Worm (Caenorhabditis elegans) whole organism, L4/young adult: ENCODE results near the gene ist-1.

ENCODE experiments used
- W03F9.2 ChIP-seq: fragments of 150-350 bp; optimal IDR thresholded peaks from 2 replicates; lab custom pipeline; 2014; ENCODE audit warnings: missing biosample characterization, missing genetic modification characterization
- dao-5 ChIP-seq: sonication (generic microtip); optimal IDR thresholded peaks from 2 replicates; lab custom pipeline; 2016; ENCODE audit warnings: missing genotype, missing genetic modification characterization, moderate library complexity, missing compliant biosample characterization
- him-1 ChIP-seq: sonication (generic microtip); optimal IDR thresholded peaks from 2 replicates; lab custom pipeline; 2016; ENCODE audit warnings: missing genotype, missing genetic modification reagents, missing genetic modification characterization, missing compliant biosample characterization

The ist-1 gene

DNA sequence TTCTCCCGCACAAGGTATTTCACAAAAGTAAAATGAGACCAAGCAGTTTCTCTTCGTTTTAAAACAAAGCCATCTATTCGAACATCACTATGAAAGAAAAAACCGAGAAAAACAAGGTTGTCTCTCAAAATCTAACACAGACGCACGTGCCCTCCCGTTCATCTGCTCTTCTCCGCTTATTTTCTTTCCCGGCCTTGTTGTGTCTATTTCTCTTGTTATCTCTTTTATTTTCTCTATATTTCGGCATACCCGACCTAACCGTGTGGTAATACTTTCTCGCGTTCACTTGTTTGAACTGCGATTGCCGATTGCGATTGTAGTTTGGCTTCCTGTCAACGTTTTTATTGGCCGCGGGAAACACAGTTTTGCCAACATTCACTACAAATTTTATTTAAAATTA is 3.0 kb downstream of the ist-1 start:
- TF ChIP-seq dao-5 (tag; lab: Kevin White, UChicago) (no peak), W03F9.2 (no peak), him-1 (tag; lab: Kevin White, UChicago) (no peak)

ce11 chrX:7131206-7131605 is 4.8 kb downstream of the ist-1 start:
- no peak for TF ChIP-seq W03F9.2
- TF ChIP-seq him-1 (tag; lab: Kevin White, UChicago), result no peak

DNA sequence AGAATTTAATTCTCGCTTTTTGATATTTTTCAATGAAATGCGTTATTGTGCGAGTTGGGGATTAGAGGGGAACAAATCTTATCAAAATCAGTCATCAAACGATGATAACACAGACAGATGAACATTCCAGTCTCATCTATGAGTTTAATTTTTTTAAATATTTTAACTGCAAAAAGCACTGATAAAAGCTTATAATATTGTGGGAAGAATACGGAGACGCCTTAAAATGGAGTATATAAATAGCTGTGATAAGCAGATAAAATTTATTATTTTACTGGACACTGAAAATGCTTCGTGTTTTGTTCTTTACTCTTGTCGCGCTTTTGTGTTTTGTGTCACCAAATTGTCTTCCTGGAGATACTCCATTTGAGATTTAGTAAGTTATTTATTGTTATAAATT is 13.2 kb downstream of the ist-1 start, which contains the start of gene clec-86:
clec-86 (plus strand) TSS at position 262 of the 400 bp plus-strand sequence.
- TF ChIP-seq him-1 (tag; lab: Kevin White, UChicago) (no peak), W03F9.2 (no peak), dao-5 (tag; lab: Kevin White, UChicago) (no peak)

- no peak for TF ChIP-seq dao-5 (tag; lab: Kevin White, UChicago)
- no peak for TF ChIP-seq W03F9.2
- TF ChIP-seq him-1 (tag; lab: Kevin White, UChicago), result no peak
These were observed 14.3 kb downstream of the ist-1 start for ce11 chrX:7140682-7141254.

ce11 chrX:7143515-7143914 is 17.1 kb downstream of the ist-1 start, which contains the start of gene alh-10:
TSS of gene alh-10 (minus strand) at chrX:7143641.
- TF ChIP-seq him-1 (tag; lab: Kevin White, UChicago) (no peak), dao-5 (tag; lab: Kevin White, UChicago) (no peak), W03F9.2 (no peak)

DNA sequence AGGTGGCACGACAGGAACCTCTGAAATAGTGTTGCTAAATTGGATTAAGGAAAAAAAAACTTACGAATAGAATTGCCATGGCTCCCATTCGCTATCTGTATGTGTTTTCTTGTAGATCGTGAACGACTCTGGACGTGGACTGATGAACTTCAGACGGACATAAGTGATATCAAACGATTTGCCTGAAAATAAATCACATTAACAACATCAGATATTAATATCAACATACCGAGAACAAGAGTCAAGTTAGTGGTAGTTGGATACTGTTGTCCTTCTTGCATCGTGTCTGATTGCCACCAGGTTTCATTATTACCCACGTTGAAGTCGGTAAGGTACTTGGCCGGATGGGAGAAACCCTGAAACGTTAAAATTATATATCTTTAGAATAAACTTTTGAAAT is 23.2 kb downstream of the ist-1 start:
- TF ChIP-seq W03F9.2 (no peak), him-1 (tag; lab: Kevin White, UChicago) (no peak), dao-5 (tag; lab: Kevin White, UChicago) (no peak)

DNA sequence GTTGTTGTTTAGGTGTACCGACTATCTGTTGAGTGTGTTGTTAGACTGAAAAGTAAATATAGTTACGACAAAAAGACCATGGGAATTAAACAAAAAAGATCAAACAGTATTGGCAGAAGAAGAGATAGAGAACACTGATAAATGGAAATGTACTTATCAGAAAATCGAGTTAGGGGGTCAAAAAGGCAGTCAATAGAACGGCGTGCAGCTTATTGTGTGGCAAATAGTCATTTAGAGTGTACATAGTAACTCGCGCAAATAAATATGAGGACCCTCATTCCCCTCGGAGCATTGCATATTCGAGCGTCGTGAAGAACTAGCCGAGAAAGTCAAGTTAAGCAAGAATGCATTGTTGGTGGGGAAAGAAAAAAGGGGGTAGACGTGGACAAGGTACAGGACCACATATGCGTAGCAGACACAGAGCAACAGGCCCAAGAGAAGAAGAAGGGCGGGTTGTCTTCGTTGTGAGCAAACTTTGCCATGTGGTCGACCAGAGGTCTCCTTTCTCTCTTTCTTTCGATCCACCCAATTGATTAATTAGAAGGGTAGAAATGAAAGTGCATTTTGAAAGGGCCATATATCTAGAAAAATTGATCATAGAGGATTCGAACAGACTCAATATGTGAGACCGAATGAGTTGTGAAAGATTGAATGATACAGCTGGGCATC is 24.9 kb downstream of the ist-1 start, which contains the start of gene lam-2:
lam-2 (minus strand) TSS at position 51 of the 669 bp plus-strand sequence.
- no peak for TF ChIP-seq dao-5 (tag; lab: Kevin White, UChicago)
- no peak for TF ChIP-seq W03F9.2
- TF ChIP-seq him-1 (tag; lab: Kevin White, UChicago), result no peak

DNA sequence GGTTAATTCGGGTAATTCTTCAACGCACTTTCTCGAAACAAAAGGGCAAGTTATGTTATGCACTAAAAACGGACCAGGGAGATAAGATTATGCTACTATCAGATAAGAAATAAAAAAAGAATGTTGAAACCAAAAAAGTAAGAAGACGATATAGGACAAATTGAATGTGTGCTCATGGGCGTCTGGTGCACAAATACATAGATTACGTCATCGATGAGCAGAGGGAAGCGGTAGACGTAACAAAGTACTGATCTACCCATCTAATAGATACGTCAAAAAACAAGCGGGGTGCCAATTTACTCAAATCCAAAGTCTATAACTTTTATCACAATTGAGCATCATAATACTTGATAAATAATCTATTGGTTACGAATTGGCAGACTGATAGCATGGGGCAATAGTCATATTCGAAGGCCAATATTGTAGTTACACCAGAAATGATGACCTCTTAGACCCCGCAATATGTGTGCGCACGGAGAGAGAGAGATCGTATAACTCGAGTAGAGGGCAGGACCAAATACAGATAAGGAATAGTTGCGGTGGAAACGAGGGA is 25.6 kb downstream of the ist-1 start:
- TF ChIP-seq dao-5 (tag; lab: Kevin White, UChicago) (no peak), him-1 (tag; lab: Kevin White, UChicago) (no peak), W03F9.2 (no peak)

ce11 chrX:7153460-7153859 is 27.0 kb downstream of the ist-1 start:
- TF ChIP-seq him-1 (tag; lab: Kevin White, UChicago) (no peak), dao-5 (tag; lab: Kevin White, UChicago) (no peak), W03F9.2 (no peak)

DNA sequence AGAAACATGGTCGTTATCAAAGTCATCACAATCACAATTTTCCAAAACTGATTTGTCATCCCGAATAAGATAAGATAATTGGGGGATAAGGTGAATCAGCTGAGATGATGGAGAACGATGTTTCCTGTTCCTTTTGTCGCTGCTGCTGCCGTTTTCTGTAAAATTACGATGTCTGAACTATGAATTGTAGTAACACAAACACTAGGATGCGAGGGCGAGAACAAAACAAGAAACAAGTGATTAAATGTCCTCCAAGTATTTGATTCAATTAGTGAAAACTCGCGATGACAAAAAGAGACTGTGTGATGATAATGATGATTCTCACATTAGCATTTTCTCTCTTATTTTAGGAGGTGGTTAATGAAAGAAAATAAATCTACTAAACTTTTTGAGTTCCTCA is 29.4 kb downstream of the ist-1 start, which contains the start of gene C54D1.7:
C54D1.7 (minus strand) TSS at position 157 of the 400 bp plus-strand sequence.
- TF ChIP-seq W03F9.2, result no peak
- no peak for TF ChIP-seq him-1 (tag; lab: Kevin White, UChicago)
- no peak for TF ChIP-seq dao-5 (tag; lab: Kevin White, UChicago)

ce11 chrX:7157483-7157882 is 31.0 kb downstream of the ist-1 start:
- TF ChIP-seq him-1 (tag; lab: Kevin White, UChicago) (no peak), dao-5 (tag; lab: Kevin White, UChicago) (no peak), W03F9.2 (no peak)

DNA sequence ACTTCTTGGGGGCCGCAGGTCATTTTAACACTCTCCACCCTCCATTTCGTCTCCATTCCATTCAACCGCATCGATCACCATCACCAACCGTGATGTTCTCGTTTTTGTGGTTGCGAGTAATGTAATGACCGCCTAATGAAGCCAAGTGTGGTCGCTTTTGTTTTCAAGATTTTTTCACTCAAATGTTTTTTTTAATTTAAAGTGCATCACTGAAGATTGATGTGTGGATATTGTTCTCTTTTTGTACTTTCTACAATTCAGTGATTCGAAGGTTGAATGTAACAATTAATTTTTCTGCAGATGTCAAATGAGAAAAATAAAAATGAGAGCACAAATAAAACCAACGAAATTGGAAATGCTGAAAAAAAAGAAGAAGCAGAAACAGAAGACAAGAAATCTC is 32.3 kb downstream of the ist-1 start, which contains the start of gene pgp-10:
pgp-10 (plus strand) TSS at position 301 of the 400 bp plus-strand sequence.
- no peak for TF ChIP-seq him-1 (tag; lab: Kevin White, UChicago)
- TF ChIP-seq W03F9.2, result no peak
- no peak for TF ChIP-seq dao-5 (tag; lab: Kevin White, UChicago)

ce11 chrX:7162764-7163163 is 36.3 kb downstream of the ist-1 start:
- TF ChIP-seq dao-5 (tag; lab: Kevin White, UChicago) (no peak), W03F9.2 (no peak), him-1 (tag; lab: Kevin White, UChicago) (no peak)
